Fruit fly (Drosophila melanogaster): ENCODE measurements around the gene tin.

The tin gene

dm6 chr3R:21330542-21330941, 48.2 kb upstream of the tin start (continued):
- TF ChIP-seq Dbx (GFP tag; IDR thresholded peaks at IDR 0.05): no peak
- no peak for TF ChIP-seq pan (optimal IDR thresholded peaks at IDR 0.05)
- TF ChIP-seq pan (GFP tag; optimal IDR thresholded peaks at IDR 0.05 in 1 of 2, IDR thresholded peaks at IDR 0.05 in 1 of 2): peak in 1 of 2 experiments; percentile 62
- no peak for TF ChIP-seq sim (GFP tag; IDR thresholded peaks at IDR 0.05)
- peak; percentile 27 for TF ChIP-seq CG16815 (GFP tag; optimal IDR thresholded peaks at IDR 0.05)
- TF ChIP-seq CG9727 (GFP tag; optimal IDR thresholded peaks at IDR 0.05): peak; percentile 30
- 0 out of 2 replicates have a peak, but pooled peaks have one; percentile 18 for TF ChIP-seq ranshi (GFP tag; IDR thresholded peaks at IDR 0.05)
- TF ChIP-seq kni (GFP tag; optimal IDR thresholded peaks at IDR 0.05): no peak
- peak; percentile 33; the same call in 1 of the 2 replicates for TF ChIP-seq E2f2 (GFP tag; IDR thresholded peaks at IDR 0.05)
- TF ChIP-seq CG31365 (tag; optimal IDR thresholded peaks at IDR 0.05): no peak
- TF ChIP-seq Vsx1 (GFP tag; optimal IDR thresholded peaks at IDR 0.05): no peak
- TF ChIP-seq CG43689 (GFP tag; IDR thresholded peaks at IDR 0.05): no peak
- no peak for TF ChIP-seq ssp (GFP tag; IDR thresholded peaks at IDR 0.05)
- TF ChIP-seq sens (GFP tag): peak; percentile 94
- no peak for TF ChIP-seq pros (GFP tag; optimal IDR thresholded peaks at IDR 0.05)
- peak; percentile 38 for TF ChIP-seq Dek (tag; optimal IDR thresholded peaks at IDR 0.05)
- TF ChIP-seq CG10209 (GFP tag; optimal IDR thresholded peaks at IDR 0.05): peak; percentile 51
- TF ChIP-seq CG13424 (tag; optimal IDR thresholded peaks at IDR 0.05): peak; percentile 68
- TF ChIP-seq vvl (GFP tag; IDR thresholded peaks at IDR 0.05): 0 out of 2 replicates have a peak, but pooled peaks have one; percentile 19
- TF ChIP-seq Hand (GFP tag; optimal IDR thresholded peaks at IDR 0.05): peak; percentile 63
- peak; percentile 50 for TF ChIP-seq CG30431 (GFP tag; optimal IDR thresholded peaks at IDR 0.05)
- no peak; the same call in 1 of the 2 replicates for TF ChIP-seq sob (GFP tag; IDR thresholded peaks at IDR 0.05)
- peak; percentile 41 for TF ChIP-seq CG6813 (GFP tag; optimal IDR thresholded peaks at IDR 0.05)
- no peak for TF ChIP-seq CG3163 (GFP tag; optimal IDR thresholded peaks at IDR 0.05)
- peak; percentile 5 for TF ChIP-seq CG33213 (GFP tag; optimal IDR thresholded peaks at IDR 0.05)
- peak; percentile 57 for TF ChIP-seq lilli (GFP tag; optimal IDR thresholded peaks at IDR 0.05)
- TF ChIP-seq CG10959 (GFP tag; IDR thresholded peaks at IDR 0.05): peak; percentile 60
- peak; percentile 22 for TF ChIP-seq fd3F (GFP tag; optimal IDR thresholded peaks at IDR 0.05)
- no peak for TF ChIP-seq CG17612 (GFP tag; IDR thresholded peaks at IDR 0.05)
- no peak for TF ChIP-seq CG12744 (GFP tag; optimal IDR thresholded peaks at IDR 0.05)
- no peak for TF ChIP-seq CG18764 (GFP tag; optimal IDR thresholded peaks at IDR 0.05)
- TF ChIP-seq HLHmδ (GFP tag; optimal IDR thresholded peaks at IDR 0.05): no peak
- 0 out of 3 replicates have a peak, but pooled peaks have one; percentile 20 for TF ChIP-seq CG6175 (GFP tag; IDR thresholded peaks at IDR 0.05)
- TF ChIP-seq zen2 (GFP tag; IDR thresholded peaks at IDR 0.05; ENCODE audit: partially characterized antibody): no peak
- peak; percentile 35; the same call in 2 of the 3 replicates for TF ChIP-seq Aef1 (GFP tag; IDR thresholded peaks at IDR 0.05)
- TF ChIP-seq CG2678 (tag; optimal IDR thresholded peaks at IDR 0.05): peak; percentile 54
- TF ChIP-seq unpg (GFP tag; optimal IDR thresholded peaks at IDR 0.05): peak; percentile 77
- TF ChIP-seq Rfx (GFP tag; IDR thresholded peaks at IDR 0.05): no peak
- TF ChIP-seq Fer3 (tag; optimal IDR thresholded peaks at IDR 0.05): peak; percentile 59
- peak; percentile 4 for TF ChIP-seq CHES-1-like (GFP tag; optimal IDR thresholded peaks at IDR 0.05)
- TF ChIP-seq CG2712 (tag; optimal IDR thresholded peaks at IDR 0.05): peak; percentile 78
- TF ChIP-seq gcm (GFP tag; optimal IDR thresholded peaks at IDR 0.05): peak; percentile 70
- no peak for TF ChIP-seq crol (GFP tag; IDR thresholded peaks at IDR 0.05)
- peak; percentile 55 for TF ChIP-seq CG3281 (GFP tag; optimal IDR thresholded peaks at IDR 0.05)
- peak; percentile 16 to 44 for TF ChIP-seq dpn (GFP tag; optimal IDR thresholded peaks at IDR 0.05)
- TF ChIP-seq CG11504 (tag; optimal IDR thresholded peaks at IDR 0.05): no peak
- TF ChIP-seq cg (GFP tag; optimal IDR thresholded peaks at IDR 0.05): no peak
- TF ChIP-seq br (optimal IDR thresholded peaks at IDR 0.05): no peak
- no peak for TF ChIP-seq hth (optimal IDR thresholded peaks at IDR 0.05)
- TF ChIP-seq CG7928 (GFP tag; optimal IDR thresholded peaks at IDR 0.05): no peak
- TF ChIP-seq H2.0 (GFP tag; IDR thresholded peaks at IDR 0.05): peak; percentile 12; the same call in 1 of the 2 replicates
- no peak for TF ChIP-seq kay (GFP tag; optimal IDR thresholded peaks at IDR 0.05)

Measured in whole organism, embryonic.